Worm (Caenorhabditis elegans) whole organism, young adult: ENCODE measurements around the gene C46G7.5.

ENCODE experiments used
- ceh-79 ChIP-seq: sonication (generic microtip); optimal IDR thresholded peaks from 2 replicates; lab custom pipeline; 2017; ENCODE audit warnings: mild to moderate bottlenecking, missing genetic modification characterization, missing compliant biosample characterization
- snpc-4 ChIP-seq, 5 experiments: fragments of 150-350 bp in 1 of 5; sonication (generic microtip) in 4 of 5; optimal IDR thresholded peaks; 2 replicates each; lab custom pipeline; 2014 to 2018; ENCODE audit warnings: missing genetic modification characterization in 5 of 5, missing biosample characterization in 3 of 5, antibody characterized with exemption in 2 of 5, mild to moderate bottlenecking in 2 of 5, missing compliant biosample characterization in 2 of 5, missing genotype in 2 of 5, moderate library complexity in 2 of 5, missing genetic modification reagents in 1 of 5

- TF ChIP-seq ceh-79 (tag; lab: Kevin White, UChicago) (no peak), snpc-4 (GFP tag; optimal IDR thresholded peaks at IDR 0.05; lab: Kevin White, UChicago) (no peak), snpc-4 (tag; optimal IDR thresholded peaks at IDR 0.05; lab: Kevin White, UChicago) (no peak)
Observed at ce11 chrIV:6049062-6049461, 37.6 kb upstream of the C46G7.5 start.
